Worm (Caenorhabditis elegans) whole organism, midembryonic: Measurements from ENCODE around the gene F58G1.8.

ENCODE experiments used
- flt-1 ChIP-seq: fragments of 200-800 bp; sonication (Bioruptor generic); IDR thresholded peaks from 2 replicates; pipeline ENCODE4 v1.3.6; 2022; ENCODE audit warnings: missing genetic modification characterization, missing compliant biosample characterization
- klf-2 ChIP-seq: fragments of 200-800 bp; sonication (Bioruptor generic); conservative IDR thresholded peaks from 2 replicates; pipeline ENCODE4 v1.3.6; 2022; ENCODE audit warnings: missing genetic modification reagents, missing genetic modification characterization, missing compliant biosample characterization
- med-1 ChIP-seq: sonication (generic microtip); optimal IDR thresholded peaks from 2 replicates; lab custom pipeline; 2017; ENCODE audit warnings: missing genetic modification characterization, mild to moderate bottlenecking, missing compliant biosample characterization, antibody characterized with exemption, missing genetic modification reagents; ENCODE audit not compliant: insufficient read depth
- tab-1 ChIP-seq: fragments of 200-800 bp; sonication (Bioruptor generic); IDR thresholded peaks from 2 replicates; pipeline ENCODE4 v1.3.6; 2022; ENCODE audit warnings: missing genetic modification characterization, missing compliant biosample characterization
- ztf-29 ChIP-seq: fragments of 200-800 bp; sonication (Bioruptor generic); IDR thresholded peaks from 2 replicates; pipeline ENCODE4 v1.3.6; 2022; ENCODE audit warnings: missing genetic modification reagents, missing genetic modification characterization, missing compliant biosample characterization

DNA sequence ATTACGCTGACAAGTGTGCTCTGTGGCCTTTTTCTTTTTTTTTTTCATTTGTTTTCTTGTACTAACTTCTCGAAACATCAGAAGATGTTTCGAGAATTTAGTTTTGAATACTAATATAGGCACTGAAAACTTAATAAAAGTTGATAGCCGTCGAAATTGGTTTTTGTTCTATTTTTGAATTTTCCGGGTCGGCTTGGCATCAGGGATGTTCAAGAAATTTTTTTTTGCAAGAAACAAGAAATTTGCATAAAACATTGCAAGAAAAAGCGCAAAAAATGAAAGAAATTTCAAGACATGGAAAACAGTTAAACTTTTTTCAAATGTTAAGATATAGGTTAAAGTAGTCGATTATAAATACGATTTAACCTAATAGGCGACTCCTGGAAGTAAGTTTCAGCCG, 2.2 kb downstream of the F58G1.8 start:
- TF ChIP-seq ztf-29 (GFP tag; lab: Robert Waterston, UW) (no peak), flt-1 (GFP tag; lab: Robert Waterston, UW) (no peak), tab-1 (no peak), klf-2 (GFP tag; lab: Robert Waterston, UW) (no peak), med-1 (GFP tag; lab: Kevin White, UChicago) (no peak)
